Worm (Caenorhabditis elegans) whole organism, young adult: ENCODE measurements around the gene C08F1.6.

Experiments
- F37B4.10 ChIP-seq: fragments of 200-800 bp; sonication (Bioruptor generic); IDR thresholded peaks from 2 replicates; pipeline ENCODE4 v1.3.6; 2022; ENCODE audit warnings: missing genetic modification characterization, missing compliant biosample characterization
- F39B2.1 ChIP-seq: fragments of 200-800 bp; sonication (Bioruptor generic); IDR thresholded peaks from 2 replicates; pipeline ENCODE4 v1.3.6; 2022; ENCODE audit warnings: missing genetic modification reagents, missing genetic modification characterization, missing compliant biosample characterization
- F52B5.7 ChIP-seq: sonication (generic microtip); optimal IDR thresholded peaks from 2 replicates; lab custom pipeline; 2016; ENCODE audit warnings: mild to moderate bottlenecking, missing genetic modification characterization, missing compliant biosample characterization
- F57C9.4 ChIP-seq: sonication (generic microtip); optimal IDR thresholded peaks from 2 replicates; lab custom pipeline; 2017; ENCODE audit warnings: mild to moderate bottlenecking, missing genetic modification characterization, missing compliant biosample characterization
- K12H6.12 ChIP-seq: fragments of 200-800 bp; sonication (Bioruptor generic); optimal IDR thresholded peaks from 2 replicates; lab custom pipeline; 2018; ENCODE audit warnings: mild to moderate bottlenecking, missing genetic modification characterization, missing compliant biosample characterization
- T26A5.8 ChIP-seq: sonication (generic microtip); optimal IDR thresholded peaks from 2 replicates; lab custom pipeline; 2016; ENCODE audit warnings: missing genetic modification characterization, missing compliant biosample characterization
- Y53G8AR.9 ChIP-seq: fragments of 200-800 bp; sonication (Bioruptor generic); conservative IDR thresholded peaks from 2 replicates; pipeline ENCODE4 v1.3.6; 2022; ENCODE audit warnings: missing genetic modification reagents, missing genetic modification characterization, missing compliant biosample characterization
- Y56A3A.18 ChIP-seq: fragments of 200-800 bp; sonication (Bioruptor generic); IDR thresholded peaks from 2 replicates; pipeline ENCODE4 v1.3.6; 2022; ENCODE audit warnings: missing genetic modification reagents, missing genetic modification characterization, missing compliant biosample characterization
- atf-7 ChIP-seq: sonication (generic microtip); optimal IDR thresholded peaks from 2 replicates; lab custom pipeline; 2017; ENCODE audit warnings: mild to moderate bottlenecking, missing genetic modification characterization, missing compliant biosample characterization
- attf-5 ChIP-seq: fragments of 200-800 bp; sonication (Bioruptor generic); optimal IDR thresholded peaks from 2 replicates; lab custom pipeline; 2018; ENCODE audit warnings: mild to moderate bottlenecking, missing genetic modification characterization, missing compliant biosample characterization
- attf-6 ChIP-seq: fragments of 200-800 bp; sonication (Bioruptor generic); IDR thresholded peaks from 2 replicates; pipeline ENCODE4 v1.3.6; 2022; ENCODE audit warnings: missing genetic modification reagents, missing genetic modification characterization, missing compliant biosample characterization
- bed-1 ChIP-seq: fragments of 200-800 bp; sonication (Bioruptor generic); IDR thresholded peaks from 2 replicates; pipeline ENCODE4 v1.3.6; 2022; ENCODE audit warnings: missing genetic modification reagents, missing genetic modification characterization, missing compliant biosample characterization
- cebp-1 ChIP-seq, 2 experiments: fragments of 200-800 bp in 1 of 2; sonication (Bioruptor generic) in 1 of 2; sonication (generic microtip) in 1 of 2; IDR thresholded peaks in 1 of 2; optimal IDR thresholded peaks in 1 of 2; 2 replicates each; pipeline versions ENCODE4 v1.3.6 to Lab custom; 2017 to 2022; ENCODE audit warnings: missing compliant biosample characterization in 2 of 2, missing genetic modification characterization in 2 of 2, mild to moderate bottlenecking in 1 of 2, missing genetic modification reagents in 1 of 2, moderate library complexity in 1 of 2
- ceh-27 ChIP-seq: fragments of 200-800 bp; sonication (Bioruptor generic); optimal IDR thresholded peaks from 2 replicates; lab custom pipeline; 2018; ENCODE audit warnings: mild to moderate bottlenecking, missing genetic modification characterization, moderate library complexity, missing compliant biosample characterization
- ceh-58 ChIP-seq: fragments of 200-800 bp; sonication (Bioruptor generic); IDR thresholded peaks from 2 replicates; pipeline ENCODE4 v1.3.6; 2022; ENCODE audit warnings: missing genetic modification characterization, missing compliant biosample characterization
- dox-1 ChIP-seq: fragments of 200-800 bp; sonication (Bioruptor generic); IDR thresholded peaks from 2 replicates; pipeline ENCODE4 v1.3.6; 2022; ENCODE audit warnings: missing genetic modification reagents, missing genetic modification characterization, missing compliant biosample characterization
- ekl-4 ChIP-seq: fragments of 200-800 bp; sonication (Bioruptor generic); IDR thresholded peaks from 2 replicates; pipeline ENCODE4 v1.3.6; 2022; ENCODE audit warnings: missing genetic modification reagents, missing genetic modification characterization, missing compliant biosample characterization
- gei-17 ChIP-seq: fragments of 200-800 bp; sonication (Bioruptor generic); optimal IDR thresholded peaks from 2 replicates; lab custom pipeline; 2018; ENCODE audit warnings: mild to moderate bottlenecking, missing genetic modification characterization, missing compliant biosample characterization
- hlh-12 ChIP-seq: sonication (generic microtip); optimal IDR thresholded peaks from 2 replicates; lab custom pipeline; 2016; ENCODE audit warnings: missing genetic modification characterization, missing compliant biosample characterization
- hmg-1.2 ChIP-seq: fragments of 200-800 bp; sonication (Bioruptor generic); IDR thresholded peaks from 2 replicates; pipeline ENCODE4 v1.3.6; 2022; ENCODE audit warnings: missing genetic modification reagents, missing genetic modification characterization, missing compliant biosample characterization
- lin-26 ChIP-seq: fragments of 200-800 bp; sonication (Bioruptor generic); IDR thresholded peaks from 2 replicates; pipeline ENCODE4 v1.3.6; 2022; ENCODE audit warnings: missing genetic modification reagents, missing genetic modification characterization, missing compliant biosample characterization
- lir-1 ChIP-seq: fragments of 200-800 bp; sonication (Bioruptor generic); conservative IDR thresholded peaks from 2 replicates; pipeline ENCODE4 v1.3.6; 2022; ENCODE audit warnings: missing genetic modification reagents, missing genetic modification characterization, missing compliant biosample characterization
- lsl-1 ChIP-seq: fragments of 200-800 bp; sonication (Bioruptor generic); optimal IDR thresholded peaks from 2 replicates; lab custom pipeline; 2018; ENCODE audit warnings: mild to moderate bottlenecking, missing genetic modification characterization, moderate library complexity, missing compliant biosample characterization
- madf-10 ChIP-seq: sonication (generic microtip); optimal IDR thresholded peaks from 2 replicates; lab custom pipeline; 2016; ENCODE audit warnings: mild to moderate bottlenecking, missing genetic modification characterization, missing compliant biosample characterization
- madf-3 ChIP-seq: fragments of 200-800 bp; sonication (Bioruptor generic); IDR thresholded peaks from 2 replicates; pipeline ENCODE4 v1.3.6; 2022; ENCODE audit warnings: missing genetic modification reagents, missing genetic modification characterization, missing compliant biosample characterization
- mxl-1 ChIP-seq: sonication (generic microtip); optimal IDR thresholded peaks from 2 replicates; lab custom pipeline; 2016; ENCODE audit warnings: missing genetic modification characterization, missing compliant biosample characterization
- nfya-1 ChIP-seq: sonication (generic microtip); optimal IDR thresholded peaks from 2 replicates; lab custom pipeline; 2017; ENCODE audit warnings: antibody characterized with exemption, missing compliant biosample characterization, missing genetic modification characterization, borderline replicate concordance; ENCODE audit not compliant: insufficient read depth
- nhr-27 ChIP-seq: fragments of 200-800 bp; sonication (Bioruptor generic); optimal IDR thresholded peaks from 2 replicates; lab custom pipeline; 2018; ENCODE audit warnings: mild to moderate bottlenecking, missing genetic modification characterization, moderate library complexity, missing compliant biosample characterization
- nhr-80 ChIP-seq: sonication (generic microtip); optimal IDR thresholded peaks from 2 replicates; lab custom pipeline; 2016; ENCODE audit warnings: missing genetic modification characterization, missing compliant biosample characterization
- pbrm-1 ChIP-seq: fragments of 200-800 bp; sonication (Bioruptor generic); IDR thresholded peaks from 2 replicates; pipeline ENCODE4 v1.3.6; 2022; ENCODE audit warnings: missing genetic modification reagents, missing genetic modification characterization, missing compliant biosample characterization
- pha-4 ChIP-seq: fragments of 150-350 bp; sonication (generic microtip); optimal IDR thresholded peaks from 2 replicates; lab custom pipeline; 2014; ENCODE audit warnings: missing biosample characterization, missing genetic modification reagents, missing genetic modification characterization
- rcor-1 ChIP-seq: fragments of 200-800 bp; sonication (Bioruptor generic); IDR thresholded peaks from 2 replicates; pipeline ENCODE4 v1.3.6; 2022; ENCODE audit warnings: missing genetic modification reagents, missing genetic modification characterization, missing compliant biosample characterization
- ztf-25 ChIP-seq: fragments of 200-800 bp; sonication (Bioruptor generic); IDR thresholded peaks from 2 replicates; pipeline ENCODE4 v1.3.6; 2022; ENCODE audit warnings: missing genetic modification reagents, missing genetic modification characterization, missing compliant biosample characterization

C08F1.6 gene

DNA sequence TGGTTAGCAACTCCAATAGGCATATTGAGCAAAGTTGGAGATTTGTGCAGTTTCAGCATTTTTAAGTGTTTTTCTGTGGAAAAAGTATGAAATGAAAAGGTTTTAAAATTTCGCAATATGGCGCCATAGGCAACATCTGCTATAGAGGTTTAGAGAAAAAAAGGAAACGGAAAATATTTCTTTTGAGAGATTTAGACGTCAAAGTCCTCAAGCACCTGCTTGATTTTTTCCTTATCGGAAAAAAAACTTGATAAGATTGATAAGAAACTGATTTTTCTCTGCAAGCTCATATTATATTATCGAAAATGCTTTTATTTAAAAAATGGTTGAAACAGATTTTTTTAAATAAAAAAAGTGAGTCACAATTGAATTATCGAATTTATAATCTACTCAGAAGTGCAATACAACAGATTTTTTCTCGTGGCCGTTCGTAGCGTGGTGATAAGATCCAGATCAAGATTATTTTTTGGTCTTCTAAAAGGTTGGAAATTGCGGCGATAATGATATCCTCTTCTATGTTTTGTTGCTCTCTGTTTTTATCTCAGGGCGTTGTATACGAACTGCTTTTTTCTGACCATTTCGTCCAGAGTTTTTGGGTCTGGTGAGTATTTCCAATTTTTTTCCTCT is 32.1 kb upstream of the C08F1.6 start, which contains the start of gene fbxc-19:
Gene fbxc-19, plus strand, starts transcription at position 536 of the 627 bp plus-strand sequence.
- TF ChIP-seq gei-17 (GFP tag; lab: Kevin White, UChicago) (peak; percentile 14), atf-7 (tag; lab: Kevin White, UChicago) (peak; percentile 14), attf-6 (no peak), bed-1 (GFP tag; lab: Robert Waterston, UW) (no peak), Y56A3A.18 (no peak), cebp-1 (GFP tag; IDR thresholded peaks at IDR 0.05; lab: Robert Waterston, UW) (peak; percentile 99), cebp-1 (tag; optimal IDR thresholded peaks at IDR 0.05; lab: Kevin White, UChicago) (peak; percentile 100), hlh-12 (tag; lab: Kevin White, UChicago) (no peak), lin-26 (GFP tag; lab: Robert Waterston, UW) (no peak), K12H6.12 (tag; lab: Kevin White, UChicago) (no peak), Y53G8AR.9 (GFP tag; lab: Robert Waterston, UW) (no peak), F39B2.1 (GFP tag; lab: Robert Waterston, UW) (no peak), pha-4 (peak; percentile 85), attf-5 (peak; percentile 88), F37B4.10 (GFP tag; lab: Robert Waterston, UW) (no peak), lsl-1 (GFP tag; lab: Kevin White, UChicago) (no peak), nhr-80 (tag; lab: Kevin White, UChicago) (peak; percentile 68), nfya-1 (tag; lab: Kevin White, UChicago) (no peak), dox-1 (GFP tag; lab: Robert Waterston, UW) (0 out of 2 replicates have a peak, but pooled peaks have one; percentile 8), hmg-1.2 (GFP tag; lab: Robert Waterston, UW) (peak; percentile 94)

DNA sequence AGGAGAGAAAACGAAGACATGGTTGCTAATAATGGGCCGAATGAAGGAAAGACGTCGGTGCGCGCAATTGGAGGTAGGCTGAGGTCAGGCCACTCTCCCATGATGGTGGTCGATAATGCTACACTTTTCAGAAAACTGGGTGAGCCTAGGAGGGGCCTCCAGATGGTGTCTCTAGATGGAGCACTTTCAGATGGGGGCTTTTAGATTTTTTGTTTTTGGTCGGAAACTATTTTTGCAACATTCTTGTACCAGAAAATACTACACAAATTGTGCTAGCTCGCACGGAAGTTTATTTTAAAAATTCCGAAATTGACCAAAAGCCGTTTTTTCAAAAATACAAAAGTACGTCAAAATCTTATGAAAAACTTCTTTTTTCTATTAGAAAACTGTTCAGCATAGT is 30.3 kb upstream of the C08F1.6 start, which contains the start of gene fbxb-10:
Gene fbxb-10, minus strand, starts transcription at position 101 of the 400 bp plus-strand sequence.
- TF ChIP-seq ceh-27 (GFP tag; lab: Kevin White, UChicago) (no peak), nfya-1 (tag; lab: Kevin White, UChicago) (no peak), rcor-1 (no peak), F57C9.4 (tag; lab: Kevin White, UChicago) (no peak), nhr-27 (no peak), ceh-58 (GFP tag; lab: Robert Waterston, UW) (no peak), ekl-4 (no peak), atf-7 (tag; lab: Kevin White, UChicago) (no peak), ztf-25 (GFP tag; lab: Robert Waterston, UW) (no peak), T26A5.8 (no peak)

DNA sequence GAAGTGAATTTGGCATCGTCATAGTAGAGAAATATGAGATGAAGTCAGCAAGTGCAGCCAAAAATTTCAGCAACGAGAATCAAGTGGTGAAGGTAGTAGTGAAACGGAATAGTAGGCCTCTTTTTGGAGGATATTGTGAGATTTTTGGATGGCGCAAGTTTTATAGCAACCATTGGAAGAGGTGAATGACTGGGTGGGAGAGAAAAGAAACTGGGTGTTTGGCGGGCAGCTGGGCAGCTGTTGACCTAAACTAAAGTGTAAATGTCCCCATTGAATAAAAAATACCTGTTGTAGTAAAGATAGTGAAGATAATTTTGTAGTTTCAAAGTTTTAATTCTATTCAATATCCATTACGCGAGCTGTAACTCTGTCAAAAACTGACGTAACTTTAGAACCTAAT is 28.1 kb upstream of the C08F1.6 start:
- no peak for TF ChIP-seq pbrm-1 (GFP tag; lab: Robert Waterston, UW)
- TF ChIP-seq lir-1 (GFP tag; lab: Robert Waterston, UW), result no peak
- TF ChIP-seq lsl-1 (GFP tag; lab: Kevin White, UChicago), result no peak
- no peak for TF ChIP-seq lin-26 (GFP tag; lab: Robert Waterston, UW)
- TF ChIP-seq ekl-4, result no peak
- no peak for TF ChIP-seq cebp-1 (GFP tag; IDR thresholded peaks at IDR 0.05; lab: Robert Waterston, UW)
- TF ChIP-seq cebp-1 (tag; optimal IDR thresholded peaks at IDR 0.05; lab: Kevin White, UChicago), result no peak
- TF ChIP-seq Y53G8AR.9 (GFP tag; lab: Robert Waterston, UW), result no peak
- TF ChIP-seq pha-4, result no peak
- no peak for TF ChIP-seq K12H6.12 (tag; lab: Kevin White, UChicago)
- TF ChIP-seq mxl-1 (tag; lab: Kevin White, UChicago), result no peak
- TF ChIP-seq madf-10, result no peak

DNA sequence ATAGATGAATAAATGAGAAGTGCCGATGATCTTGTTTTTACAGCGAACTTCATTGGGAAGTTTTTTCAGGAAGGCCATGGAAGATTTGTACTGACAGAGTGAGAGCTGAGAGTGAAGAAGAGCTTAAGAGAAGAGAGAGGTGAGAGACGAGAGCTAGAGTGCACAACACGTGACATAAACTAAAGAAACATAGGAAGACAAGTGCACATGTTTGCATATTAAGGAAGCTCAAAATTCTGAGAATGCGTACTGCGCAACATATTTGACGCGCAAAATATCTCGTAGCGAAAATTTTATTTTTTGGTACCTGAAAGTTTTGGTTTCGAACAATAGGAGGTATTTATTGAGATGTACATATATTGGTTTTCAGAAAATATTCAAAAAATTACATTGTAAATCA is 20.2 kb upstream of the C08F1.6 start, which contains the start of gene C08F1.8:
Gene C08F1.8, minus strand, starts transcription at position 101 of the 400 bp plus-strand sequence.
- TF ChIP-seq F39B2.1 (GFP tag; lab: Robert Waterston, UW) (no peak), madf-3 (GFP tag; lab: Robert Waterston, UW) (no peak), F52B5.7 (tag; lab: Kevin White, UChicago) (no peak)
